Worm (Caenorhabditis elegans) whole organism, early embryonic: ENCODE data around the gene F48G7.10.

Experiments
- aly-1 ChIP-seq: sonication (generic microtip); optimal IDR thresholded peaks from 2 replicates; lab custom pipeline; 2016; ENCODE audit warnings: missing genetic modification characterization, missing compliant biosample characterization
- ama-1 ChIP-seq: fragments of 150-350 bp; optimal IDR thresholded peaks from 2 replicates; lab custom pipeline; 2014
- ceh-13 ChIP-seq: fragments of 200-800 bp; sonication (Bioruptor generic); optimal IDR thresholded peaks from 2 replicates; lab custom pipeline; 2018; ENCODE audit warnings: mild to moderate bottlenecking, missing genetic modification characterization, missing compliant biosample characterization
- ets-7 ChIP-seq: sonication (generic microtip); optimal IDR thresholded peaks from 2 replicates; lab custom pipeline; 2016; ENCODE audit warnings: missing genotype, missing genetic modification characterization, missing compliant biosample characterization
- flt-1 ChIP-seq: fragments of 200-800 bp; sonication (Bioruptor generic); IDR thresholded peaks from 2 replicates; pipeline ENCODE4 v1.3.6; 2022; ENCODE audit warnings: missing genetic modification characterization, missing compliant biosample characterization
- pes-1 ChIP-seq: fragments of 200-800 bp; sonication (Bioruptor generic); IDR thresholded peaks from 2 replicates; pipeline ENCODE4 v1.3.6; 2022; ENCODE audit warnings: missing genetic modification reagents, missing genetic modification characterization, missing compliant biosample characterization
- sea-1 ChIP-seq: fragments of 200-800 bp; sonication (Bioruptor generic); conservative IDR thresholded peaks from 2 replicates; pipeline ENCODE4 v1.3.6; 2022; ENCODE audit warnings: missing genetic modification characterization, missing compliant biosample characterization
- tbx-37 ChIP-seq: fragments of 200-800 bp; sonication (Bioruptor generic); conservative IDR thresholded peaks from 2 replicates; pipeline ENCODE4 v1.3.6; 2022; ENCODE audit warnings: missing genetic modification reagents, missing genetic modification characterization, missing compliant biosample characterization
- tra-4 ChIP-seq: sonication (generic microtip); optimal IDR thresholded peaks from 2 replicates; lab custom pipeline; 2017; ENCODE audit warnings: missing genetic modification characterization, missing compliant biosample characterization

DNA sequence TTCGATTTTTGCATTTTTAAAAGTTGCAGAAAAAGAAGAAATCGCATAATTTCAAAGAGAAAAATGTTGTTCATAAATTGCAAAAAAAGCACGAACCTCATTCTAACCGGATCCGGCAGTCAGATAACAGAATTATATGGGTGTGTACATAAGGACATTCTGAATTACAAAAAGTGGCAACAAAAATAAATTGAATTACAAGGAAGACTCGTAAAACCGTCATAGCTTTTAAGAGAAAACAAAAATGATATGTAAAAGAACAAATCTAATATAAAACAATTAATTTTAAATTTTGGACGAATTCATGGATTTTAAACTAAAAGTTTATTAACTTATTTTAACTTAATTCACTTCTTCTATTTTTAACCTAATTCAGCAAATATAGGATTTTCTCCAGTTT is 25.5 kb upstream of the F48G7.10 start, which contains the start of gene F31F4.17:
- TF ChIP-seq ets-7 (tag; lab: Kevin White, UChicago), result no peak
- TF ChIP-seq ama-1, result no peak
- no peak for TF ChIP-seq tra-4 (tag; lab: Kevin White, UChicago)
- TF ChIP-seq ceh-13 (GFP tag; lab: Kevin White, UChicago), result no peak
- no peak for TF ChIP-seq flt-1 (GFP tag; lab: Robert Waterston, UW)
- no peak for TF ChIP-seq sea-1 (GFP tag; lab: Robert Waterston, UW)
- no peak for TF ChIP-seq aly-1 (tag; lab: Kevin White, UChicago)
- no peak for TF ChIP-seq tbx-37
- TF ChIP-seq pes-1 (GFP tag; lab: Robert Waterston, UW), result no peak
